Fruit fly (Drosophila melanogaster) whole organism, wandering third instar larva: ENCODE results near the gene PH4alphaEFB.

Experiments
- Abd-B ChIP-seq: fragments of >200 bp; optimal IDR thresholded peaks from 2 replicates; lab custom pipeline; 2017; ENCODE audit warnings: missing biosample characterization, missing genetic modification characterization
- CG32264 ChIP-seq: fragments of 200-800 bp; sonication (Bioruptor generic); optimal IDR thresholded peaks from 2 replicates; lab custom pipeline; 2016; ENCODE audit warnings: missing biosample characterization, missing genetic modification characterization
- CG9705 ChIP-seq: fragments of 200-800 bp; sonication (Bioruptor generic); optimal IDR thresholded peaks from 2 replicates; lab custom pipeline; 2018; ENCODE audit warnings: missing biosample characterization, mild to moderate bottlenecking, missing genetic modification characterization
- Dfd ChIP-seq: fragments of >200 bp; optimal IDR thresholded peaks from 2 replicates; lab custom pipeline; 2017; ENCODE audit warnings: missing biosample characterization, missing genetic modification characterization
- Dif ChIP-seq: fragments of 200-275, 200-300 bp; sonication (Bioruptor generic); optimal IDR thresholded peaks from 2 replicates; lab custom pipeline; 2018; ENCODE audit warnings: missing biosample characterization, missing genetic modification characterization; ENCODE audit not compliant: partially characterized antibody
- GATAd ChIP-seq: sonication (Bioruptor generic); optimal IDR thresholded peaks from 2 replicates; lab custom pipeline; 2016; ENCODE audit warnings: missing biosample characterization, missing genetic modification characterization
- HLH106 ChIP-seq: fragments of 200-800 bp; optimal IDR thresholded peaks from 3 replicates; lab custom pipeline; 2019; ENCODE audit warnings: missing biosample characterization, mild to moderate bottlenecking, missing genetic modification characterization, moderate library complexity
- Hnf4 ChIP-seq: fragments of 200-800 bp; sonication (Bioruptor generic); optimal IDR thresholded peaks from 2 replicates; lab custom pipeline; 2016; ENCODE audit warnings: missing biosample characterization, mild to moderate bottlenecking, missing genetic modification characterization
- Hr78 ChIP-seq: fragments of >200 bp; optimal IDR thresholded peaks from 2 replicates; lab custom pipeline; 2017; ENCODE audit warnings: missing biosample characterization, missing genetic modification characterization
- Hr83 ChIP-seq: fragments of 200-300 bp; sonication (Bioruptor generic); optimal IDR thresholded peaks from 2 replicates; lab custom pipeline; 2016; ENCODE audit warnings: missing biosample characterization, mild to moderate bottlenecking, missing genetic modification characterization, moderate library complexity; ENCODE audit not compliant: poor library complexity, severe bottlenecking
- Jra ChIP-seq: sonication (Bioruptor generic); optimal IDR thresholded peaks from 2 replicates; lab custom pipeline; 2016; ENCODE audit warnings: missing biosample characterization, missing genetic modification characterization
- Mio ChIP-seq: sonication (Bioruptor generic); optimal IDR thresholded peaks from 2 replicates; lab custom pipeline; 2016; ENCODE audit warnings: missing biosample characterization, missing genetic modification characterization
- Myc ChIP-seq: fragments of >200 bp; optimal IDR thresholded peaks from 2 replicates; lab custom pipeline; 2017
- N ChIP-seq: fragments of >200 bp; optimal IDR thresholded peaks from 2 replicates; lab custom pipeline; 2018; ENCODE audit warnings: missing biosample characterization, missing external identifiers, missing genetic modification characterization
- OdsH ChIP-seq: fragments of 200-800 bp; sonication (Bioruptor generic); optimal IDR thresholded peaks from 2 replicates; lab custom pipeline; 2016; ENCODE audit warnings: missing biosample characterization, mild to moderate bottlenecking, missing genetic modification characterization
- Rel ChIP-seq, 2 experiments: fragments of 200-800 bp; sonication (Bioruptor generic) in 1 of 2; optimal IDR thresholded peaks; 2 replicates in 1 of 2; 3 replicates in 1 of 2; lab custom pipeline; 2016 to 2019; ENCODE audit warnings: mild to moderate bottlenecking in 2 of 2, missing biosample characterization in 2 of 2, missing genetic modification characterization in 2 of 2, moderate library complexity in 1 of 2
- Sp1 ChIP-seq: fragments of 200-800 bp; sonication (Bioruptor generic); optimal IDR thresholded peaks from 3 replicates; lab custom pipeline; 2019; ENCODE audit warnings: missing biosample characterization, mild to moderate bottlenecking, missing genetic modification characterization, moderate library complexity
- br ChIP-seq: fragments of 200-800 bp; sonication (Bioruptor generic); optimal IDR thresholded peaks from 2 replicates; lab custom pipeline; 2016; ENCODE audit warnings: missing biosample characterization, missing genetic modification characterization
- brk ChIP-seq: fragments of 200-800 bp; sonication (Bioruptor generic); optimal IDR thresholded peaks from 2 replicates; lab custom pipeline; 2016; ENCODE audit warnings: missing biosample characterization, mild to moderate bottlenecking, missing genetic modification characterization
- dl ChIP-seq, 2 experiments: fragments of 175-275, 200-275 bp in 1 of 2; fragments of 200-275 bp in 1 of 2; sonication (Bioruptor generic); optimal IDR thresholded peaks; lab custom pipeline; 2018; ENCODE audit warnings: mild to moderate bottlenecking in 2 of 2, missing biosample characterization in 2 of 2, missing genetic modification characterization in 2 of 2, moderate library complexity in 2 of 2; ENCODE audit not compliant: partially characterized antibody in 2 of 2, insufficient read depth in 1 of 2
- dsf ChIP-seq: sonication (Bioruptor generic); optimal IDR thresholded peaks from 2 replicates; lab custom pipeline; 2016; ENCODE audit warnings: missing biosample characterization, missing genetic modification characterization, borderline replicate concordance
- ey ChIP-seq: fragments of 200-800 bp; sonication (Bioruptor generic); optimal IDR thresholded peaks from 2 replicates; lab custom pipeline; 2016; ENCODE audit warnings: missing biosample characterization, missing genetic modification characterization
- foxo ChIP-seq, 2 experiments: fragments of 200-800 bp; sonication (Bioruptor generic); optimal IDR thresholded peaks; 2 replicates in 1 of 2; 3 replicates in 1 of 2; lab custom pipeline; 2016 to 2017; ENCODE audit warnings: missing biosample characterization in 2 of 2, missing genetic modification characterization in 2 of 2
- fru ChIP-seq: fragments of 200-800 bp; sonication (Bioruptor generic); optimal IDR thresholded peaks from 3 replicates; lab custom pipeline; 2016; ENCODE audit warnings: missing biosample characterization, mild to moderate bottlenecking, missing genetic modification characterization
- h ChIP-seq: fragments of 200-800 bp; sonication (Bioruptor generic); optimal IDR thresholded peaks from 3 replicates; lab custom pipeline; 2016; ENCODE audit warnings: missing biosample characterization, mild to moderate bottlenecking, missing genetic modification characterization
- jim ChIP-seq: fragments of 175-275, 200-325 bp; sonication (Bioruptor generic); optimal IDR thresholded peaks from 2 replicates; lab custom pipeline; 2016; ENCODE audit warnings: missing biosample characterization, mild to moderate bottlenecking, missing genetic modification characterization
- rgr ChIP-seq: fragments of 200-800 bp; sonication (Bioruptor generic); optimal IDR thresholded peaks from 3 replicates; lab custom pipeline; 2016; ENCODE audit warnings: missing biosample characterization, mild to moderate bottlenecking, missing genetic modification characterization
- sage ChIP-seq: fragments of 200-800 bp; sonication (Bioruptor generic); optimal IDR thresholded peaks from 2 replicates; lab custom pipeline; 2016; ENCODE audit warnings: missing biosample characterization, mild to moderate bottlenecking, missing genetic modification characterization
- usp ChIP-seq: fragments of >200 bp; optimal IDR thresholded peaks from 2 replicates; lab custom pipeline; 2017; ENCODE audit warnings: missing biosample characterization, missing genetic modification characterization
- woc ChIP-seq: sonication (Bioruptor generic); optimal IDR thresholded peaks from 2 replicates; lab custom pipeline; 2016; ENCODE audit warnings: missing biosample characterization, mild to moderate bottlenecking, missing genetic modification characterization

Gene PH4alphaEFB

dm6 chr3R:30419216-30419615, 46.6 kb upstream of the PH4alphaEFB start:
- no peak for TF ChIP-seq Hnf4 (GFP tag; lab: Kevin White, UChicago)
- TF ChIP-seq Rel (GFP tag; optimal IDR thresholded peaks at IDR 0.05; lab: Kevin White, UChicago), result no peak
- TF ChIP-seq Rel (tag; optimal IDR thresholded peaks at IDR 0.05; lab: Kevin White, UChicago), result peak; percentile 98
- TF ChIP-seq Sp1, result no peak
- TF ChIP-seq, all 38 proteins: peak for 1

- TF ChIP-seq Mio, result no peak
- TF ChIP-seq Dfd (GFP tag; lab: Kevin White, UChicago), result no peak
- no peak for TF ChIP-seq foxo (GFP tag; optimal IDR thresholded peaks at IDR 0.05; lab: Kevin White, UChicago)
- TF ChIP-seq N, result no peak
- TF ChIP-seq dsf (GFP tag; lab: Kevin White, UChicago), result no peak
- no peak for TF ChIP-seq Hr83 (GFP tag; lab: Kevin White, UChicago)
- TF ChIP-seq HLH106 (tag; lab: Kevin White, UChicago), result no peak
- TF ChIP-seq fru (GFP tag; lab: Kevin White, UChicago), result no peak
- no peak for TF ChIP-seq jim (GFP tag; lab: Kevin White, UChicago)
- no peak for TF ChIP-seq ey (GFP tag; lab: Kevin White, UChicago)
- no peak for TF ChIP-seq Sp1
- no peak for TF ChIP-seq h (GFP tag; lab: Kevin White, UChicago)
- TF ChIP-seq Hnf4 (GFP tag; lab: Kevin White, UChicago), result no peak
These were observed 43.0 kb upstream of the PH4alphaEFB start, which contains the start of the genes CG2217 and CG42740 for dm6 chr3R:30422871-30423270. Gene CG2217 (minus strand): TSS chr3R:30422971. Gene CG42740 (minus strand): TSS chr3R:30422971.

- TF ChIP-seq dl (GFP tag; optimal IDR thresholded peaks at IDR 0.05; lab: Kevin White, UChicago; ENCODE audit: insufficient read depth in 1 of 2, partially characterized antibody in 2 of 2) (no peak), Rel (GFP tag; optimal IDR thresholded peaks at IDR 0.05; lab: Kevin White, UChicago) (no peak), Rel (tag; optimal IDR thresholded peaks at IDR 0.05; lab: Kevin White, UChicago) (peak; percentile 9), rgr (GFP tag; lab: Kevin White, UChicago) (peak; percentile 44), Hr78 (no peak), GATAd (no peak), sage (GFP tag; lab: Kevin White, UChicago) (peak; percentile 50)
These were observed 42.2 kb upstream of the PH4alphaEFB start, which contains the start of the genes CG15535 and mRpS18C for dm6 chr3R:30423695-30424094. Gene CG15535 (minus strand): TSS chr3R:30423929. Gene mRpS18C (plus strand): TSS chr3R:30423974.

dm6 chr3R:30424993-30425392, 40.9 kb upstream of the PH4alphaEFB start, which contains the start of gene CG15536:
Gene CG15536 (minus strand): TSS chr3R:30425162.
- TF ChIP-seq CG32264 (GFP tag; lab: Kevin White, UChicago), result no peak
- TF ChIP-seq Dfd (GFP tag; lab: Kevin White, UChicago), result no peak
- TF ChIP-seq ey (GFP tag; lab: Kevin White, UChicago), result no peak
- TF ChIP-seq Jra, result no peak
- peak; percentile 54 for TF ChIP-seq Myc (lab: Kevin White, UChicago)
- no peak for TF ChIP-seq Dif (GFP tag; lab: Kevin White, UChicago)
- TF ChIP-seq Hr83 (GFP tag; lab: Kevin White, UChicago), result no peak
- TF ChIP-seq usp (GFP tag; lab: Kevin White, UChicago), result no peak
- no peak for TF ChIP-seq rgr (GFP tag; lab: Kevin White, UChicago)
- TF ChIP-seq, all 38 proteins: peak for 1

dm6 chr3R:30425622-30426021, 40.2 kb upstream of the PH4alphaEFB start:
- TF ChIP-seq rgr (GFP tag; lab: Kevin White, UChicago) (no peak), N (no peak), woc (GFP tag; lab: Kevin White, UChicago) (no peak), OdsH (no peak), Dfd (GFP tag; lab: Kevin White, UChicago) (no peak), Abd-B (no peak), Hr78 (no peak), fru (GFP tag; lab: Kevin White, UChicago) (no peak), Hnf4 (GFP tag; lab: Kevin White, UChicago) (no peak), Dif (GFP tag; lab: Kevin White, UChicago) (no peak), br (GFP tag; lab: Kevin White, UChicago) (no peak), sage (GFP tag; lab: Kevin White, UChicago) (no peak), dl (GFP tag; optimal IDR thresholded peaks at IDR 0.05; lab: Kevin White, UChicago; ENCODE audit: insufficient read depth in 1 of 2, partially characterized antibody in 2 of 2) (no peak), ey (GFP tag; lab: Kevin White, UChicago) (no peak), GATAd (no peak), foxo (GFP tag; optimal IDR thresholded peaks at IDR 0.05; lab: Kevin White, UChicago) (no peak), brk (GFP tag; lab: Kevin White, UChicago) (no peak), Jra (no peak), CG9705 (GFP tag; lab: Kevin White, UChicago) (no peak)
